Worm (Caenorhabditis elegans) whole organism, late embryonic: ENCODE data around the gene tag-153.

Experiments used
- Y22D7AL.16 ChIP-seq: sonication (generic microtip); optimal IDR thresholded peaks from 2 replicates; lab custom pipeline; 2016; ENCODE audit warnings: missing genetic modification characterization, missing compliant biosample characterization
- ama-1 ChIP-seq: fragments of 150-350 bp; optimal IDR thresholded peaks from 2 replicates; lab custom pipeline; 2014
- ceh-18 ChIP-seq: sonication (generic microtip); optimal IDR thresholded peaks from 2 replicates; lab custom pipeline; 2016; ENCODE audit warnings: missing genetic modification characterization, missing compliant biosample characterization
- ceh-2 ChIP-seq: sonication (generic microtip); optimal IDR thresholded peaks from 2 replicates; lab custom pipeline; 2016; ENCODE audit warnings: missing genotype, missing genetic modification characterization, missing compliant biosample characterization
- elt-2 ChIP-seq: sonication (generic microtip); optimal IDR thresholded peaks from 2 replicates; lab custom pipeline; 2016; ENCODE audit warnings: missing genetic modification reagents, missing genetic modification characterization, missing compliant biosample characterization
- eyg-1 ChIP-seq: sonication (generic microtip); optimal IDR thresholded peaks from 2 replicates; lab custom pipeline; 2016; ENCODE audit warnings: missing genotype, missing genetic modification characterization, missing compliant biosample characterization
- gmeb-2 ChIP-seq: sonication (generic microtip); optimal IDR thresholded peaks from 2 replicates; lab custom pipeline; 2016; ENCODE audit warnings: missing genetic modification characterization, inconsistent platforms, missing compliant biosample characterization
- hlh-30 ChIP-seq: sonication (generic microtip); optimal IDR thresholded peaks from 2 replicates; lab custom pipeline; 2017; ENCODE audit warnings: antibody characterized with exemption, missing genetic modification characterization, missing compliant biosample characterization; ENCODE audit not compliant: insufficient read depth
- lim-6 ChIP-seq: sonication (generic microtip); optimal IDR thresholded peaks from 2 replicates; lab custom pipeline; 2016; ENCODE audit warnings: missing genetic modification characterization, missing compliant biosample characterization
- pat-9 ChIP-seq: fragments of 200-800 bp; sonication (Bioruptor generic); optimal IDR thresholded peaks from 2 replicates; lab custom pipeline; 2018; ENCODE audit warnings: mild to moderate bottlenecking, missing genetic modification characterization, moderate library complexity, missing compliant biosample characterization
- pha-4 ChIP-seq: fragments of 150-350 bp; optimal IDR thresholded peaks from 2 replicates; lab custom pipeline; 2018; ENCODE audit warnings: missing biosample characterization, missing genetic modification reagents, missing genetic modification characterization
- pqm-1 ChIP-seq: sonication (generic microtip); optimal IDR thresholded peaks from 2 replicates; lab custom pipeline; 2016; ENCODE audit warnings: missing genetic modification characterization, missing compliant biosample characterization
- unc-86 ChIP-seq: sonication (generic microtip); optimal IDR thresholded peaks from 2 replicates; lab custom pipeline; 2016; ENCODE audit warnings: missing genetic modification characterization, missing compliant biosample characterization

- TF ChIP-seq ceh-2 (tag; lab: Kevin White, UChicago) (no peak), ama-1 (lab: Kevin White, UChicago) (no peak), Y22D7AL.16 (tag; lab: Kevin White, UChicago) (no peak), eyg-1 (no peak), hlh-30 (tag; lab: Kevin White, UChicago) (no peak), pat-9 (tag; lab: Kevin White, UChicago) (no peak), gmeb-2 (tag; lab: Kevin White, UChicago) (no peak), unc-86 (no peak), pqm-1 (no peak), pha-4 (tag; lab: Kevin White, UChicago) (no peak), elt-2 (no peak), lim-6 (tag; lab: Kevin White, UChicago) (no peak), ceh-18 (tag; lab: Kevin White, UChicago) (no peak)
These were observed 8.5 kb upstream of the tag-153 start for ce11 chrV:9314408-9314807.
